Fruit fly (Drosophila melanogaster) whole organism, prepupa: ENCODE results near the gene Twdlalpha.

Source experiments
- Blimp-1 ChIP-seq: fragments of 200-800 bp; sonication (Bioruptor generic); optimal IDR thresholded peaks from 3 replicates; lab custom pipeline; 2017; ENCODE audit warnings: missing biosample characterization, missing genetic modification characterization, mild to moderate bottlenecking, moderate library complexity, missing genetic modification reagents
- CG10631 ChIP-seq: fragments of 200-800 bp; sonication (Bioruptor generic); optimal IDR thresholded peaks from 2 replicates; lab custom pipeline; 2016; ENCODE audit warnings: missing biosample characterization, missing genetic modification characterization
- CG10669 ChIP-seq: fragments of 200-800 bp; sonication (Bioruptor generic); optimal IDR thresholded peaks from 3 replicates; lab custom pipeline; 2018; ENCODE audit warnings: missing biosample characterization, mild to moderate bottlenecking, missing genetic modification characterization, moderate library complexity
- CG11294 ChIP-seq: fragments of 200-800 bp; sonication (Bioruptor generic); IDR thresholded peaks from 2 replicates; pipeline ENCODE4 v1.3.6; 2022; ENCODE audit warnings: missing biosample characterization, missing genetic modification characterization
- CG11762 ChIP-seq: fragments of 200-800 bp; sonication (Bioruptor generic); optimal IDR thresholded peaks from 3 replicates; lab custom pipeline; 2016; ENCODE audit warnings: missing biosample characterization, missing genetic modification characterization; ENCODE audit not compliant: insufficient read depth
- CG11902 ChIP-seq: fragments of 200-800 bp; sonication (Bioruptor generic); optimal IDR thresholded peaks from 3 replicates; lab custom pipeline; 2016; ENCODE audit warnings: missing biosample characterization, missing genetic modification characterization
- CG15336 ChIP-seq: fragments of 200-800 bp; sonication (Bioruptor generic); IDR thresholded peaks from 2 replicates; pipeline ENCODE4 v1.3.6; 2022; ENCODE audit warnings: missing biosample characterization, missing genetic modification characterization
- CG1621 ChIP-seq: fragments of 200-800 bp; sonication (Bioruptor generic); optimal IDR thresholded peaks from 3 replicates; lab custom pipeline; 2018; ENCODE audit warnings: missing biosample characterization, mild to moderate bottlenecking, missing genetic modification characterization
- CG16779 ChIP-seq: fragments of 200-800 bp; sonication (Bioruptor generic); optimal IDR thresholded peaks from 3 replicates; lab custom pipeline; 2017; ENCODE audit warnings: missing biosample characterization, mild to moderate bottlenecking, missing genetic modification characterization
- CG3032 ChIP-seq: fragments of 200-800 bp; optimal IDR thresholded peaks from 2 replicates; lab custom pipeline; 2019; ENCODE audit warnings: missing biosample characterization, mild to moderate bottlenecking, missing genetic modification characterization, moderate library complexity
- CG31627 ChIP-seq: fragments of 200-800 bp; sonication (Bioruptor generic); optimal IDR thresholded peaks from 3 replicates; lab custom pipeline; 2016; ENCODE audit warnings: missing biosample characterization, missing genetic modification characterization
- CG32006 ChIP-seq: fragments of 200-800 bp; sonication (Bioruptor generic); optimal IDR thresholded peaks from 3 replicates; lab custom pipeline; 2017; ENCODE audit warnings: missing biosample characterization, mild to moderate bottlenecking, missing genetic modification characterization
- CG34406 ChIP-seq: fragments of 200-800 bp; sonication (Bioruptor generic); optimal IDR thresholded peaks from 3 replicates; lab custom pipeline; 2016; ENCODE audit warnings: missing biosample characterization, missing genetic modification characterization
- CG4318 ChIP-seq: fragments of 200-800 bp; sonication (Bioruptor generic); optimal IDR thresholded peaks from 3 replicates; lab custom pipeline; 2017; ENCODE audit warnings: missing biosample characterization, mild to moderate bottlenecking, missing genetic modification characterization
- CG6163 ChIP-seq: fragments of 200-800 bp; sonication (Bioruptor generic); IDR thresholded peaks from 3 replicates; pipeline ENCODE4 v1.3.6; 2022; ENCODE audit warnings: missing biosample characterization, missing genetic modification characterization
- CG6276 ChIP-seq: fragments of 200-800 bp; sonication (Bioruptor generic); optimal IDR thresholded peaks from 2 replicates; lab custom pipeline; 2017; ENCODE audit warnings: missing biosample characterization, mild to moderate bottlenecking, missing genetic modification characterization
- CG6792 ChIP-seq: fragments of 200-800 bp; sonication (Bioruptor generic); optimal IDR thresholded peaks from 3 replicates; lab custom pipeline; 2016; ENCODE audit warnings: missing biosample characterization, missing genetic modification characterization
- CG6808 ChIP-seq: fragments of 200-800 bp; sonication (Bioruptor generic); optimal IDR thresholded peaks from 3 replicates; lab custom pipeline; 2017; ENCODE audit warnings: missing biosample characterization, missing genetic modification characterization, mild to moderate bottlenecking, moderate library complexity, missing genetic modification reagents
- CG6854 ChIP-seq: fragments of 200-800 bp; sonication (Bioruptor generic); optimal IDR thresholded peaks from 2 replicates; lab custom pipeline; 2017; ENCODE audit warnings: missing biosample characterization, mild to moderate bottlenecking, missing genetic modification characterization
- CG7368 ChIP-seq: fragments of 200-800 bp; sonication (Bioruptor generic); optimal IDR thresholded peaks from 3 replicates; lab custom pipeline; 2016; ENCODE audit warnings: missing biosample characterization, missing genetic modification characterization
- CG8632 ChIP-seq: fragments of 200-800 bp; sonication (Bioruptor generic); optimal IDR thresholded peaks from 3 replicates; lab custom pipeline; 2016; ENCODE audit warnings: missing biosample characterization, missing genetic modification characterization
- CG9139 ChIP-seq: fragments of 200-800 bp; sonication (Bioruptor generic); optimal IDR thresholded peaks from 3 replicates; lab custom pipeline; 2017; ENCODE audit warnings: missing biosample characterization, mild to moderate bottlenecking, missing genetic modification characterization
- Eip75B ChIP-seq: fragments of 200-800 bp; sonication (Bioruptor generic); optimal IDR thresholded peaks from 3 replicates; lab custom pipeline; 2016; ENCODE audit warnings: missing biosample characterization, missing genetic modification characterization
- Ets21C ChIP-seq: fragments of 200-800 bp; sonication (Bioruptor generic); optimal IDR thresholded peaks from 3 replicates; lab custom pipeline; 2016; ENCODE audit warnings: missing biosample characterization, missing genetic modification characterization
- Ets96B ChIP-seq: fragments of 200-800 bp; optimal IDR thresholded peaks from 2 replicates; lab custom pipeline; 2019; ENCODE audit warnings: missing biosample characterization, mild to moderate bottlenecking, missing genetic modification characterization, moderate library complexity
- Gug ChIP-seq: fragments of 200-800 bp; sonication (Bioruptor generic); IDR thresholded peaks from 2 replicates; pipeline ENCODE4 v1.3.6; 2022; ENCODE audit warnings: missing biosample characterization, missing genetic modification characterization
- Hr38 ChIP-seq: sonication (Bioruptor generic); optimal IDR thresholded peaks from 2 replicates; lab custom pipeline; 2016; ENCODE audit warnings: missing biosample characterization, missing genetic modification characterization
- Hr39 ChIP-seq: fragments of 200-800 bp; sonication (Bioruptor generic); optimal IDR thresholded peaks from 2 replicates; lab custom pipeline; 2016; ENCODE audit warnings: missing biosample characterization, missing genetic modification characterization
- Lpt ChIP-seq: fragments of 200-800 bp; sonication (Bioruptor generic); optimal IDR thresholded peaks from 3 replicates; lab custom pipeline; 2016; ENCODE audit warnings: missing biosample characterization, missing genetic modification characterization
- Met ChIP-seq: fragments of 200-800 bp; sonication (Bioruptor generic); optimal IDR thresholded peaks from 3 replicates; lab custom pipeline; 2016; ENCODE audit warnings: missing biosample characterization, missing genetic modification characterization
- OdsH ChIP-seq: fragments of 200-800 bp; sonication (Bioruptor generic); optimal IDR thresholded peaks from 3 replicates; lab custom pipeline; 2016; ENCODE audit warnings: missing biosample characterization, missing genetic modification characterization
- Smox ChIP-seq: fragments of 200-800 bp; sonication (Bioruptor generic); optimal IDR thresholded peaks from 3 replicates; lab custom pipeline; 2016; ENCODE audit warnings: missing biosample characterization, missing genetic modification characterization
- Sox14 ChIP-seq: fragments of 200-800 bp; sonication (Bioruptor generic); optimal IDR thresholded peaks from 3 replicates; lab custom pipeline; 2016; ENCODE audit warnings: missing biosample characterization, missing genetic modification characterization
- Sox15 ChIP-seq: fragments of 200-800 bp; sonication (Bioruptor generic); optimal IDR thresholded peaks from 3 replicates; lab custom pipeline; 2016; ENCODE audit warnings: missing biosample characterization, missing genetic modification characterization
- acj6 ChIP-seq: fragments of 200-800 bp; sonication (Bioruptor generic); optimal IDR thresholded peaks from 3 replicates; lab custom pipeline; 2016; ENCODE audit warnings: missing biosample characterization, missing genetic modification characterization
- dsx ChIP-seq: fragments of 200-800 bp; optimal IDR thresholded peaks from 3 replicates; lab custom pipeline; 2019; ENCODE audit warnings: missing biosample characterization, mild to moderate bottlenecking, missing genetic modification characterization, moderate library complexity; ENCODE audit not compliant: poor library complexity, severe bottlenecking
- eg ChIP-seq: fragments of 200-800 bp; sonication (Bioruptor generic); IDR thresholded peaks from 3 replicates; pipeline ENCODE4 v1.3.6; 2022; ENCODE audit warnings: missing biosample characterization, missing genetic modification characterization
- esn ChIP-seq: fragments of 200-800 bp; sonication (Bioruptor generic); optimal IDR thresholded peaks from 2 replicates; lab custom pipeline; 2016; ENCODE audit warnings: missing biosample characterization, mild to moderate bottlenecking, missing genetic modification characterization, moderate library complexity
- fd59A ChIP-seq: fragments of 200-800 bp; sonication (Bioruptor generic); optimal IDR thresholded peaks from 2 replicates; lab custom pipeline; 2017; ENCODE audit warnings: missing biosample characterization, mild to moderate bottlenecking, missing genetic modification characterization, missing genetic modification reagents
- fd85E ChIP-seq: fragments of 200-800 bp; sonication (Bioruptor generic); optimal IDR thresholded peaks from 3 replicates; lab custom pipeline; 2016; ENCODE audit warnings: missing biosample characterization, missing genetic modification characterization
- fkh ChIP-seq: fragments of 200-800 bp; sonication (Bioruptor generic); optimal IDR thresholded peaks from 3 replicates; lab custom pipeline; 2017; ENCODE audit warnings: missing biosample characterization, mild to moderate bottlenecking, missing genetic modification characterization, moderate library complexity
- lz ChIP-seq: fragments of 200-800 bp; sonication (Bioruptor generic); optimal IDR thresholded peaks from 3 replicates; lab custom pipeline; 2016; ENCODE audit warnings: missing biosample characterization, missing genetic modification characterization
- net ChIP-seq: fragments of 200-800 bp; sonication (Bioruptor generic); optimal IDR thresholded peaks from 3 replicates; lab custom pipeline; 2016; ENCODE audit warnings: missing biosample characterization, missing genetic modification characterization
- pdm3 ChIP-seq: fragments of 200-800 bp; sonication (Bioruptor generic); optimal IDR thresholded peaks from 3 replicates; lab custom pipeline; 2016; ENCODE audit warnings: missing biosample characterization, missing genetic modification characterization
- salr ChIP-seq, 2 experiments: fragments of 200-800 bp; sonication (Bioruptor generic); optimal IDR thresholded peaks; 3 replicates each; lab custom pipeline; 2016 to 2018; ENCODE audit warnings: missing biosample characterization in 2 of 2, missing genetic modification characterization in 2 of 2, mild to moderate bottlenecking in 1 of 2
- spab ChIP-seq: fragments of 200-800 bp; sonication (Bioruptor generic); optimal IDR thresholded peaks from 2 replicates; lab custom pipeline; 2017; ENCODE audit warnings: missing biosample characterization, mild to moderate bottlenecking, missing genetic modification characterization, missing genetic modification reagents
- svp ChIP-seq: fragments of 200-800 bp; sonication (Bioruptor generic); peaks from one replicate; lab custom pipeline; 2016; ENCODE audit warnings: missing biosample characterization, missing genetic modification characterization
- topi ChIP-seq: fragments of 200-800 bp; sonication (Bioruptor generic); optimal IDR thresholded peaks from 3 replicates; lab custom pipeline; 2016; ENCODE audit warnings: missing biosample characterization, missing genetic modification characterization
- vri ChIP-seq: fragments of 200-800 bp; sonication (Bioruptor generic); optimal IDR thresholded peaks from 3 replicates; lab custom pipeline; 2016; ENCODE audit warnings: missing biosample characterization, mild to moderate bottlenecking, missing genetic modification characterization

The Twdlalpha gene

DNA sequence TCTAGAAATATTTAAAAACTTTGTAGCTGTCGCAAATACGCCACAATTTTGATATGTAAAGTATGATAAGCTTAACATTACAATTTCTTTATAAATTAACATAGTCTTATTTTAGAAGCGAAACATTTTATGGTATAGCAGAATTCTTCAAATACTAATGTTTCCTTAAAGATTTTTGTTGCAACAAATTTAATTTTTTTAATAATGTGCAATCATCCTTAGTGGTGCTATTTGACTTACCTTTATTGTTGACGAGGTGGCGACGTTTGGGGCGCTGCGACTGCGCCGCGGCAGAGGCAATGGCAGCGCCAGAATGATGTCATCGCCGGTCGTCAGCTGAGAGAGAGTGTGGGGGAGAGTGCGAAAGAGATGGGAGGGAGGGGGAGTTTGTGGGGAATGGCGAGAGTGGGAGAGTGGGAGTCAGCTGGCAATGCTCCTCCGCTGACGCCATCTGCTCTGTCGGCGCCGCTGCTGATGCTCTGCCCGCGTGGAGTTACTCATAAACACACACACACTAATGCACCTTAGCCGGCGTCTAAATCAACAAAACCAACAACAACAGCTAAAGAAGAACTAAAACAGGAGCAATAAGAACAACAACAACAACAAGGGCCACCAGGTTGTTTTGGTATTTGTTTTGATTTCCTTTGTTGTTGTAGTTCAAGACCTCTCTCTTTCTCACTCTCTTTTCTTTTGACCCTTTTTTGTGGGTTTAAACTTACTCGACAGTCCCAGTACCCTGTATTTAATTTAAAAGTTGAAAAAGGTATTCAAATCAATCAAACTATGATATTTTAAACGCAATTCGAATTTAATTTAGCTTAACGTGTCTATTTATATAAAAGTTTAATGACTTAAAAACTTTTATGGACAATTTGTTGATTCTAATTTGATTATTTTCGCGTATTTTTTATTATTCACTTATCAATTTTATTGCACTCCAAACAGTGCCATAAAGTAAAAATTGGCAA, 19.2 kb upstream of the Twdlalpha start:
- peak; percentile 65 for TF ChIP-seq acj6 (GFP tag; lab: Kevin White, UChicago)
- no peak for TF ChIP-seq CG7368
- TF ChIP-seq Lpt (GFP tag; lab: Kevin White, UChicago), result peak; percentile 5
- TF ChIP-seq vri (GFP tag; lab: Kevin White, UChicago), result peak; percentile 84
- peak; percentile 78 for TF ChIP-seq esn (GFP tag; lab: Kevin White, UChicago)
- no peak for TF ChIP-seq CG16779 (tag; lab: Kevin White, UChicago)
- TF ChIP-seq Ets96B (tag; lab: Kevin White, UChicago), result peak; percentile 67
- peak; percentile 83 for TF ChIP-seq lz
- TF ChIP-seq CG9139, result peak; percentile 87
- no peak for TF ChIP-seq fd85E (GFP tag; lab: Kevin White, UChicago)
- peak; percentile 67 for TF ChIP-seq CG6792 (GFP tag; lab: Kevin White, UChicago)
- TF ChIP-seq dsx (GFP tag; lab: Kevin White, UChicago), result no peak
- TF ChIP-seq CG8632 (GFP tag; lab: Kevin White, UChicago), result peak; percentile 66
- TF ChIP-seq Smox (GFP tag; lab: Kevin White, UChicago), result peak; percentile 75
- no peak for TF ChIP-seq CG11902
- peak; percentile 69 for TF ChIP-seq CG1621
- peak; percentile 59 for TF ChIP-seq Sox14 (GFP tag; lab: Kevin White, UChicago)
- peak; percentile 79 for TF ChIP-seq pdm3 (GFP tag; lab: Kevin White, UChicago)
- peak; percentile 67 for TF ChIP-seq CG3032 (tag; lab: Kevin White, UChicago)
- TF ChIP-seq Sox15 (GFP tag; lab: Kevin White, UChicago), result peak; percentile 34
- TF ChIP-seq spab (GFP tag; lab: Kevin White, UChicago), result peak; percentile 59
- peak; percentile 69 for TF ChIP-seq net (GFP tag; lab: Kevin White, UChicago)
- TF ChIP-seq CG34406 (GFP tag; lab: Kevin White, UChicago), result peak; percentile 47
- TF ChIP-seq CG15336 (GFP tag; lab: Robert Waterston, UW), result peak; percentile 83
- peak; percentile 68 for TF ChIP-seq Ets21C (GFP tag; lab: Kevin White, UChicago)
- peak; percentile 42 for TF ChIP-seq Gug (GFP tag; lab: Robert Waterston, UW)
- TF ChIP-seq CG6163 (GFP tag; lab: Robert Waterston, UW), result peak; percentile 57; the same call in 2 of the 3 replicates
- TF ChIP-seq CG10669 (GFP tag; lab: Kevin White, UChicago), result peak; percentile 38
- peak; percentile 66 for TF ChIP-seq CG6276 (GFP tag; lab: Kevin White, UChicago)
- peak; percentile 72 for TF ChIP-seq svp (GFP tag; lab: Kevin White, UChicago)
- peak; percentile 70 for TF ChIP-seq OdsH (GFP tag; lab: Kevin White, UChicago)
- TF ChIP-seq CG11762, result no peak
- TF ChIP-seq fd59A (GFP tag; lab: Kevin White, UChicago), result peak; percentile 20
- TF ChIP-seq Blimp-1, result peak; percentile 16
- peak; percentile 69 for TF ChIP-seq Hr39 (GFP tag; lab: Kevin White, UChicago)
- TF ChIP-seq CG4318, result peak; percentile 68
- peak; percentile 82 for TF ChIP-seq CG32006
- no peak for TF ChIP-seq Hr38
- TF ChIP-seq CG11294, result peak; percentile 60; the same call in 1 of the 2 replicates
- TF ChIP-seq eg (GFP tag; lab: Robert Waterston, UW), result peak; percentile 72
- TF ChIP-seq CG6808 (GFP tag; lab: Kevin White, UChicago), result peak; percentile 83
- peak; percentile 56 for TF ChIP-seq CG10631 (GFP tag; lab: Kevin White, UChicago)
- TF ChIP-seq Eip75B (GFP tag; lab: Kevin White, UChicago), result peak; percentile 27
- peak; percentile 4 for TF ChIP-seq CG6854 (GFP tag; lab: Kevin White, UChicago)
- peak; percentile 36 to 56 for TF ChIP-seq salr (GFP tag; optimal IDR thresholded peaks at IDR 0.05; lab: Kevin White, UChicago)
- peak; percentile 26 for TF ChIP-seq fkh (GFP tag; lab: Kevin White, UChicago)
- TF ChIP-seq CG31627 (GFP tag; lab: Kevin White, UChicago), result peak; percentile 76
- peak; percentile 48 for TF ChIP-seq Met (GFP tag; lab: Kevin White, UChicago)
- TF ChIP-seq topi (GFP tag; lab: Kevin White, UChicago), result peak; percentile 73
